Worm (Caenorhabditis elegans): Measurements from ENCODE around the gene mrpl-4.
A peak's percentile ranks its signal among the peaks of the same experiment; 100 is the strongest.

The mrpl-4 gene

ce11 chrV:8462074-8462473 lies 5.0 kb upstream of the mrpl-4 start, which contains the start of the genes dnj-22 and natc-1:
dnj-22 (minus strand) TSS chrV:8462120.
natc-1 (plus strand) TSS chrV:8462359.
- peak; percentile 6 for TF ChIP-seq dve-1 (tag; optimal IDR thresholded peaks at IDR 0.05)
- no peak for TF ChIP-seq ceh-19 (GFP tag; optimal IDR thresholded peaks at IDR 0.05)
- no peak for TF ChIP-seq pat-9 (tag; optimal IDR thresholded peaks at IDR 0.05)
- peak; percentile 57 for TF ChIP-seq nfya-1 (tag; optimal IDR thresholded peaks at IDR 0.05)
- TF ChIP-seq ceh-18 (tag; optimal IDR thresholded peaks at IDR 0.05) = peak; percentile 18
- peak; percentile 10 for TF ChIP-seq ceh-34 (tag; optimal IDR thresholded peaks at IDR 0.05)
- peak; percentile 34 for TF ChIP-seq unc-55 (GFP tag; optimal IDR thresholded peaks at IDR 0.05)
- TF ChIP-seq ceh-31 (tag; optimal IDR thresholded peaks at IDR 0.05) = peak; percentile 70
- TF ChIP-seq unc-42 (tag; optimal IDR thresholded peaks at IDR 0.05) = peak; percentile 95
- no peak for TF ChIP-seq sdc-2 (tag; optimal IDR thresholded peaks at IDR 0.05)

ce11 chrV:8465386-8465785 lies 1.7 kb upstream of the mrpl-4 start, which contains the start of gene mrps-2:
mrps-2 (plus strand) TSS chrV:8465686.
- TF ChIP-seq unc-55 (GFP tag; optimal IDR thresholded peaks at IDR 0.05) = no peak
- TF ChIP-seq elt-2 (tag; optimal IDR thresholded peaks at IDR 0.05) = no peak

ce11 chrV:8468740-8469139 lies 1.7 kb downstream of the mrpl-4 start, which contains the start of gene phf-30:
phf-30 (plus strand) TSS chrV:8469040.
- TF ChIP-seq nhr-232 (tag; optimal IDR thresholded peaks at IDR 0.05) (no peak), ceh-31 (tag; optimal IDR thresholded peaks at IDR 0.05) (no peak), sox-4 (tag; optimal IDR thresholded peaks at IDR 0.05) (no peak), ama-1 (optimal IDR thresholded peaks at IDR 0.05) (no peak), fkh-10 (GFP tag; optimal IDR thresholded peaks at IDR 0.05) (no peak), ceh-30 (tag; optimal IDR thresholded peaks at IDR 0.05) (no peak), lim-6 (tag; optimal IDR thresholded peaks at IDR 0.05) (no peak), ztf-16 (tag; optimal IDR thresholded peaks at IDR 0.05) (no peak), ets-4 (tag; optimal IDR thresholded peaks at IDR 0.05) (no peak), syd-9 (tag; optimal IDR thresholded peaks at IDR 0.05) (no peak), ceh-19 (GFP tag; optimal IDR thresholded peaks at IDR 0.05) (no peak)

- no peak for TF ChIP-seq lin-11 (tag; optimal IDR thresholded peaks at IDR 0.05)
- TF ChIP-seq ets-4 (tag; optimal IDR thresholded peaks at IDR 0.05) = no peak
- TF ChIP-seq C08G9.2 (tag; optimal IDR thresholded peaks at IDR 0.05) = no peak
- no peak for TF ChIP-seq ceh-19 (GFP tag; optimal IDR thresholded peaks at IDR 0.05)
- TF ChIP-seq elt-2 (tag; optimal IDR thresholded peaks at IDR 0.05) = no peak
- no peak for TF ChIP-seq T23F11.4 (GFP tag; optimal IDR thresholded peaks at IDR 0.05)
- no peak for TF ChIP-seq odd-2 (tag; optimal IDR thresholded peaks at IDR 0.05)
- no peak for TF ChIP-seq ref-2 (tag; optimal IDR thresholded peaks at IDR 0.05)
- no peak for TF ChIP-seq eyg-1 (tag; optimal IDR thresholded peaks at IDR 0.05)
- TF ChIP-seq pha-4 (tag; optimal IDR thresholded peaks at IDR 0.05) = no peak
Measured at ce11 chrV:8470906-8471305, 3.8 kb downstream of the mrpl-4 start, which contains the start of gene gplb-1. gplb-1 (minus strand) TSS chrV:8471242.

- TF ChIP-seq pqm-1 (tag; optimal IDR thresholded peaks at IDR 0.05) (no peak), T23F11.4 (GFP tag; optimal IDR thresholded peaks at IDR 0.05) (no peak), unc-86 (tag; optimal IDR thresholded peaks at IDR 0.05) (no peak), mec-3 (tag; optimal IDR thresholded peaks at IDR 0.05; ENCODE audit: borderline replicate concordance) (no peak), elt-2 (tag; optimal IDR thresholded peaks at IDR 0.05) (no peak), F13H6.1 (tag; optimal IDR thresholded peaks at IDR 0.05) (no peak), ceh-31 (tag; optimal IDR thresholded peaks at IDR 0.05) (no peak), ttx-3 (tag; optimal IDR thresholded peaks at IDR 0.05) (no peak), pha-4 (tag; optimal IDR thresholded peaks at IDR 0.05) (no peak), ztf-16 (tag; optimal IDR thresholded peaks at IDR 0.05) (no peak), ref-2 (tag; optimal IDR thresholded peaks at IDR 0.05) (no peak), ceh-45 (GFP tag; IDR thresholded peaks at IDR 0.05) (no peak), tbx-2 (tag; optimal IDR thresholded peaks at IDR 0.05) (no peak), hlh-30 (tag; optimal IDR thresholded peaks at IDR 0.05; ENCODE audit: insufficient read depth) (no peak), unc-3 (GFP tag; conservative IDR thresholded peaks at IDR 0.05) (no peak), unc-3 (tag; optimal IDR thresholded peaks at IDR 0.05) (no peak), pat-9 (tag; optimal IDR thresholded peaks at IDR 0.05) (no peak)
Measured at ce11 chrV:8481274-8481673, 14.2 kb downstream of the mrpl-4 start.
